Fruit fly (Drosophila melanogaster): ENCODE data around the gene CRMP.

CRMP gene

DNA sequence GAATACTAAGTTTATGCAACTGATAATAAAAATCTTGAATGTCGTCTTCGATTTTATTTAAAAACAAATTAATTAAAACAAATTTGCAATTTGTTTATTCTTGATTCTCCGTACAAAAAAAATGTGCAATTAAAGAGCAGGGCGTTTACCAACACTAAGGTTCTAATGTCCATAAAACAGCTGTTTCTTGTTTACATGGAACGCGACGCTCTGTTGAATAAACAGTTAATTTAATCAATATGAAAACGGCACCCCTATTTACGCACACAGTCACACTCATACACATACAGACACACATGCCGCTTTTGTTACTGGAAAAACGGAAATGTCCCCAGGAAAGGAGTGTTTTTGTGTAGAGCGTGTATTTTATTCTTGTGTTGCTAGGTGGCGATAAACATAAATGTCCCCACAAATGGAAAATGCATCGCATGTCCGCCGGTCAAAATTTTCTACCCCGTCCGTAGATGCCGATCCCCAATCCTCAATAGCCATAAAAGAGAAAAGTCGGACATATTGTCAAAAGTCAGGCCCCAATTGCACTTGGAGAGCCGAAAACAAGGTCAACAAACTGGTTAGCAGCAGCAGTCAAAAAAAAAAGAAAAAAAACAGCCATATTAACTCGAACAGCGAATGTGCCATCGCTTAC, 52.2 kb downstream of the CRMP start (continued):
- TF ChIP-seq Pdp1 (GFP tag; optimal IDR thresholded peaks at IDR 0.05) (peak; percentile 35 to 87), CG6175 (GFP tag; IDR thresholded peaks at IDR 0.05) (no peak), CG6654 (GFP tag; optimal IDR thresholded peaks at IDR 0.05) (no peak), NK7.1 (GFP tag; optimal IDR thresholded peaks at IDR 0.05) (peak; percentile 75), Atf3 (GFP tag; optimal IDR thresholded peaks at IDR 0.05) (peak; percentile 64), Dek (tag; optimal IDR thresholded peaks at IDR 0.05) (peak; percentile 65), ara (GFP tag; IDR thresholded peaks at IDR 0.05) (no peak), Doc3 (GFP tag; IDR thresholded peaks at IDR 0.05; ENCODE audit: partially characterized antibody) (no peak), emc (GFP tag; optimal IDR thresholded peaks at IDR 0.05) (peak; percentile 37), CG30403 (GFP tag; optimal IDR thresholded peaks at IDR 0.05) (peak; percentile 42), CG10979 (tag; optimal IDR thresholded peaks at IDR 0.05) (peak; percentile 46), Bdp1 (GFP tag; optimal IDR thresholded peaks at IDR 0.05) (peak; percentile 65), CG9727 (GFP tag; optimal IDR thresholded peaks at IDR 0.05) (peak; percentile 86), tin (GFP tag; optimal IDR thresholded peaks at IDR 0.05) (peak; percentile 56), Optix (GFP tag; IDR thresholded peaks at IDR 0.05) (no peak), CG18764 (GFP tag; optimal IDR thresholded peaks at IDR 0.05) (peak; percentile 70), CG4424 (GFP tag; optimal IDR thresholded peaks at IDR 0.05) (peak; percentile 61), Hmx (GFP tag; optimal IDR thresholded peaks at IDR 0.05) (no peak), CG31365 (tag; optimal IDR thresholded peaks at IDR 0.05) (peak; percentile 69), CG2712 (tag; optimal IDR thresholded peaks at IDR 0.05) (peak; percentile 66), slou (GFP tag; optimal IDR thresholded peaks at IDR 0.05) (peak; percentile 55), BEAF-32 (GFP tag; optimal IDR thresholded peaks at IDR 0.05) (no peak), MTF-1 (GFP tag; optimal IDR thresholded peaks at IDR 0.05; ENCODE audit: borderline replicate concordance) (peak; percentile 93), CG7963 (GFP tag; IDR thresholded peaks at IDR 0.05; ENCODE audit: partially characterized antibody) (no peak), gce (GFP tag; IDR thresholded peaks at IDR 0.05) (no peak), knrl (GFP tag; IDR thresholded peaks at IDR 0.05; ENCODE audit: partially characterized antibody) (no peak), nmo (GFP tag; optimal IDR thresholded peaks at IDR 0.05) (peak; percentile 41), CG5953 (GFP tag; IDR thresholded peaks at IDR 0.05) (no peak), ro (GFP tag; IDR thresholded peaks at IDR 0.05) (no peak), CG5180 (GFP tag; optimal IDR thresholded peaks at IDR 0.05) (peak; percentile 60), CG18599 (GFP tag; optimal IDR thresholded peaks at IDR 0.05) (peak; percentile 85), Meics (GFP tag; optimal IDR thresholded peaks at IDR 0.05) (peak; percentile 78), CG13424 (tag; optimal IDR thresholded peaks at IDR 0.05) (peak; percentile 72), CG34376 (GFP tag; optimal IDR thresholded peaks at IDR 0.05) (peak; percentile 86), PHDP (tag; optimal IDR thresholded peaks at IDR 0.05) (peak; percentile 76), CG9437 (GFP tag; optimal IDR thresholded peaks at IDR 0.05) (peak; percentile 37), abd-A (tag; optimal IDR thresholded peaks at IDR 0.05) (peak; percentile 95), CG13296 (GFP tag; optimal IDR thresholded peaks at IDR 0.05) (peak; percentile 84), sqz (GFP tag; optimal IDR thresholded peaks at IDR 0.05) (peak; percentile 99), MESR4 (GFP tag; optimal IDR thresholded peaks at IDR 0.05) (peak; percentile 49), CG8089 (GFP tag; optimal IDR thresholded peaks at IDR 0.05) (peak; percentile 79), CG8765 (GFP tag; IDR thresholded peaks at IDR 0.05) (no peak), CG18262 (tag; optimal IDR thresholded peaks at IDR 0.05) (peak; percentile 64), Oli (tag; optimal IDR thresholded peaks at IDR 0.05) (peak; percentile 23), Ets97D (GFP tag; optimal IDR thresholded peaks at IDR 0.05) (peak; percentile 63), CG9932 (GFP tag; IDR thresholded peaks at IDR 0.05) (no peak), CG7928 (GFP tag; optimal IDR thresholded peaks at IDR 0.05) (no peak), tll (GFP tag; optimal IDR thresholded peaks at IDR 0.05) (peak in 1 of 2 experiments; percentile 49), ERR (GFP tag; optimal IDR thresholded peaks at IDR 0.05) (peak; percentile 68)
